Worm (Caenorhabditis elegans): ENCODE measurements around the gene E01G4.3.

DNA sequence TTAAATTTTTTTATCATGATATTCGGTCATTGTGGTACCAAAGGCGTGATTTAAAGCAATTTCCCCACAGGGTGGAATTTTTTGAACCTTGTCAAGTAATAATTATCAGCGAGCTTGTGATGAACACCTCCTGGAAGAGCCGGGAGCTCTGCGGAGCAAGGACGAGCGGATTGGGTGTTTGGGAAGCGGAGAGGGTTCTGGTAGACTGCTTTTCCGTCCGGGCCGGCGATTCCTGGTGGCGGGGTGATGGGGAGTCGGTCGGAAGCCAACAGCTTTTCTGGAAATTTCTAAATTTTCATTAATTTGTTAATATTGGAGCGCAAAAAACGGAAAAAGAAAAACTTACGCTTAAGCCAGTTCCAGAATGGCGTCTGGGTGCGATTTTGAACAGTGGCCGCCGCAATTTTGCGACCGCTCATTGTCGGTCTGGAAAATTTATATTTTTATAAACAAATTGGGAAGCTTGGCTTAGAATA is 24.8 kb upstream of the E01G4.3 start, which contains the start of gene ndua-7:
- no peak for TF ChIP-seq ref-1 (GFP tag; conservative IDR thresholded peaks at IDR 0.05)
- no peak for TF ChIP-seq flt-1 (GFP tag; IDR thresholded peaks at IDR 0.05)

Data from whole organism, midembryonic.